Worm (Caenorhabditis elegans) whole organism, L1 larva: ENCODE measurements around the gene prx-5.

Experiments
- C16A3.4 ChIP-seq: fragments of 150-350 bp; optimal IDR thresholded peaks from 2 replicates; lab custom pipeline; 2014; ENCODE audit warnings: missing biosample characterization, missing genetic modification characterization
- aly-2 ChIP-seq: fragments of 150-350 bp; optimal IDR thresholded peaks from 2 replicates; lab custom pipeline; 2014; ENCODE audit warnings: missing biosample characterization, missing genetic modification characterization
- blmp-1 ChIP-seq: fragments of 150-350 bp; optimal IDR thresholded peaks from 2 replicates; lab custom pipeline; 2014; ENCODE audit warnings: missing biosample characterization, missing genetic modification characterization
- ceh-82 ChIP-seq, 3 experiments: fragments of 150-350 bp in 1 of 3; sonication (generic microtip) in 2 of 3; optimal IDR thresholded peaks; 2 replicates each; lab custom pipeline; 2014 to 2017; ENCODE audit warnings: missing biosample characterization in 3 of 3, missing genetic modification characterization in 3 of 3
- hlh-17 ChIP-seq: fragments of 200-800 bp; sonication (Bioruptor generic); optimal IDR thresholded peaks from 2 replicates; lab custom pipeline; 2018; ENCODE audit warnings: missing genetic modification characterization, mild to moderate bottlenecking, missing compliant biosample characterization, moderate library complexity, borderline replicate concordance
- lin-39 ChIP-seq: fragments of 150-350 bp; optimal IDR thresholded peaks from 2 replicates; lab custom pipeline; 2014; ENCODE audit warnings: missing biosample characterization, missing genetic modification reagents, missing genetic modification characterization
- mep-1 ChIP-seq: fragments of 150-350 bp; optimal IDR thresholded peaks from 2 replicates; lab custom pipeline; 2014; ENCODE audit warnings: missing biosample characterization, missing genetic modification characterization
- nhr-237 ChIP-seq: fragments of 150-350 bp; optimal IDR thresholded peaks from 2 replicates; lab custom pipeline; 2014; ENCODE audit warnings: missing biosample characterization, missing genetic modification characterization
- nhr-77 ChIP-seq: fragments of 150-350 bp; optimal IDR thresholded peaks from 2 replicates; lab custom pipeline; 2014; ENCODE audit warnings: missing biosample characterization, missing genetic modification characterization
- skn-1 ChIP-seq: fragments of 150-350 bp; optimal IDR thresholded peaks from 2 replicates; lab custom pipeline; 2014; ENCODE audit warnings: missing biosample characterization, missing genetic modification characterization
- snpc-4 ChIP-seq: fragments of 150-350 bp; optimal IDR thresholded peaks from 2 replicates; lab custom pipeline; 2014; ENCODE audit warnings: missing biosample characterization, missing genetic modification characterization
- unc-86 ChIP-seq: sonication (generic microtip); optimal IDR thresholded peaks from 2 replicates; lab custom pipeline; 2016; ENCODE audit warnings: missing genetic modification characterization, missing compliant biosample characterization
- zag-1 ChIP-seq: fragments of 150-350 bp; optimal IDR thresholded peaks from 2 replicates; lab custom pipeline; 2014; ENCODE audit warnings: missing biosample characterization, missing genetic modification characterization
- ztf-4 ChIP-seq: fragments of 150-350 bp; optimal IDR thresholded peaks from 2 replicates; lab custom pipeline; 2014; ENCODE audit warnings: missing biosample characterization, missing genetic modification characterization

DNA sequence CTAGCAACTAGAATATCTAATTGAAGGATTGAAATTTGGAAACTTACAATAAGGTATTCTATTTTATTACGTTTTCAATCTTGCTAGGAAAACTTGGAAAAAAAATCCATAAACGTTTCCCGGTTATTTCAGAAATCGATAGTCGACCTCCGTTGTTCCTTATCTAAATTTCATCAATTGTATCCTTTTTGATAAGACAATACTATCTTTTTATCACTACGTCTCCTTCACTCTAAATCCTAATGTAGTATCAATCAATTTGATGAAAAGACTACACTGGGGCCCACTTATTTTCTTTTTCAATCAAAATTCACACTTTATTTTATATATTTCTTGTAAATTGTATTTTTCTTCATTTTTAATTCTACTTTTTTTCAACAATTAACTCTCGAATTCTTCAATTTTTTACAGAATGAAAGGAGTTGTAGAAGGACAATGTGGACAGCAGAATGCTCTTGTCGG lies at the start of gene prx-5:
- TF ChIP-seq C16A3.4 (tag; lab: Kevin White, UChicago), result no peak
- no peak for TF ChIP-seq mep-1 (tag; lab: Kevin White, UChicago)
- no peak for TF ChIP-seq blmp-1 (tag; lab: Kevin White, UChicago)
- no peak for TF ChIP-seq skn-1 (tag; lab: Kevin White, UChicago)
- no peak for TF ChIP-seq hlh-17 (GFP tag; lab: Kevin White, UChicago)
- TF ChIP-seq ceh-82 (tag; optimal IDR thresholded peaks at IDR 0.05; lab: Kevin White, UChicago), result no peak
- no peak for TF ChIP-seq aly-2 (tag; lab: Kevin White, UChicago)
- no peak for TF ChIP-seq lin-39 (tag; lab: Kevin White, UChicago)
- no peak for TF ChIP-seq unc-86 (tag; lab: Kevin White, UChicago)
- no peak for TF ChIP-seq nhr-237
- TF ChIP-seq ztf-4, result no peak
- no peak for TF ChIP-seq nhr-77
- TF ChIP-seq snpc-4 (tag; lab: Kevin White, UChicago), result no peak
- no peak for TF ChIP-seq zag-1 (tag; lab: Kevin White, UChicago)
